Worm (Caenorhabditis elegans) whole organism, young adult: ENCODE measurements around the gene B0302.4.

Experiments used
- Y53G8AR.9 ChIP-seq: fragments of 200-800 bp; sonication (Bioruptor generic); conservative IDR thresholded peaks from 2 replicates; pipeline ENCODE4 v1.3.6; 2022; ENCODE audit warnings: missing genetic modification reagents, missing genetic modification characterization, missing compliant biosample characterization
- efl-1 ChIP-seq: fragments of 150-350 bp; optimal IDR thresholded peaks from 2 replicates; lab custom pipeline; 2014; ENCODE audit warnings: missing biosample characterization, missing genetic modification reagents, missing genetic modification characterization
- hsf-1 ChIP-seq: fragments of 200-800 bp; sonication (Bioruptor generic); IDR thresholded peaks from 2 replicates; pipeline ENCODE4 v1.3.6; 2022; ENCODE audit warnings: missing genetic modification reagents, missing genetic modification characterization, missing compliant biosample characterization
- lsy-27 ChIP-seq: sonication (generic microtip); optimal IDR thresholded peaks from 2 replicates; lab custom pipeline; 2017; ENCODE audit warnings: missing genetic modification characterization, mild to moderate bottlenecking, missing compliant biosample characterization, antibody characterized with exemption, missing genotype, borderline replicate concordance; ENCODE audit not compliant: insufficient read depth
- nhr-90 ChIP-seq: sonication (generic microtip); optimal IDR thresholded peaks from 2 replicates; lab custom pipeline; 2016; ENCODE audit warnings: missing genotype, mild to moderate bottlenecking, missing genetic modification characterization, missing compliant biosample characterization

DNA sequence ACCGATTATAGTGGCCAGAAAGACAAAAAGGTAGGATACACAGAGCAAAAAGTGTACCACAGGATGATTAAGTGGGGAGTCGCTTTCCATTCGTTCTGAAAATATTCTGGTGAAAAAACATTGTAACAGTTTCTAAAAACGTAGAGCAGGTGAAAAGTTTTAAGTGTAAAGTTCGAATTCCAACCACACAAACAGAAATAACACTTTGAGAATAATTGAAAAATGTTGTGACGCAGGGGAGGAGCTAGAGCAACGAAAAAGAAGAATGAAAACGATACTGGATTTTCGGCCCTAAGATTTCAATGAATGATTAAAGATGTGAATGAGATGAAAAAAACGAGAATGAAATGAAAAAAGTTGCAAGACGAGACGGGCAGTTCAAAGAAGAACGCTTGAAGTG is 18.7 kb downstream of the B0302.4 start, which contains the start of gene npr-21:
- no peak for TF ChIP-seq efl-1 (GFP tag; lab: Kevin White, UChicago)
- TF ChIP-seq Y53G8AR.9 (GFP tag; lab: Robert Waterston, UW) = no peak
- no peak for TF ChIP-seq nhr-90 (tag; lab: Kevin White, UChicago)
- no peak for TF ChIP-seq lsy-27
- TF ChIP-seq hsf-1 = no peak
